Worm (Caenorhabditis elegans) whole organism, L1 larva: Measurements from ENCODE around the gene jun-1.

Experiments used
- hpl-2 ChIP-seq: fragments of 150-350 bp; optimal IDR thresholded peaks from 2 replicates; lab custom pipeline; 2014; ENCODE audit warnings: missing biosample characterization, missing genetic modification reagents, missing genetic modification characterization
- nhr-90 ChIP-seq: sonication (generic microtip); optimal IDR thresholded peaks from 2 replicates; lab custom pipeline; 2016; ENCODE audit warnings: mild to moderate bottlenecking, missing genetic modification characterization, missing compliant biosample characterization; ENCODE audit not compliant: poor library complexity
- pqm-1 ChIP-seq: sonication (generic microtip); optimal IDR thresholded peaks from 3 replicates; lab custom pipeline; 2017; ENCODE audit warnings: missing biosample characterization, missing genetic modification characterization
- ztf-11 ChIP-seq, 2 experiments: sonication (generic microtip); optimal IDR thresholded peaks; 2 replicates each; lab custom pipeline; 2016 to 2017; ENCODE audit warnings: missing genetic modification characterization in 2 of 2, missing biosample characterization in 1 of 2, missing compliant biosample characterization in 1 of 2

DNA sequence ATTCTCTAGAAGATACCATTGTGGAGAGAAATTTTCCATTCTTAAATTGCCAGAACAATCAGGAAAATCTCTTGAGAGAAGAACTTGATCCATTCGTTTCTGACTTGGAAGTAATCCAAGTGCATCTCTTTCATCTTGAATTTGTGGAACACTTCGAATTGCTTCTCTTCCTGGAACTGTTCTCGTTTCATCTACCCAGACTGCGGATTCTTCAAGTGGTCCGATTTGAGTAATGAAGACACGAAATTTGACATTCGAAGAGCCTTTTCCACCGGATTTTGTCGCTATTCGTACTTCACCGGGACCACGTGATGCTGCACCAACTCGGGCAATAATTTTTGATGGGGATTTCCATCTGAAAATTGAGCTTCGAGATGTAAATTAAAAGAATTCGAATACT is 63.6 kb downstream of the jun-1 start:
- TF ChIP-seq hpl-2 (GFP tag; lab: Kevin White, UChicago) (no peak), nhr-90 (tag; lab: Kevin White, UChicago) (no peak), ztf-11 (tag; optimal IDR thresholded peaks at IDR 0.05; lab: Kevin White, UChicago) (no peak), pqm-1 (tag; lab: Kevin White, UChicago) (no peak)
